Worm (Caenorhabditis elegans) whole organism, young adult: ENCODE results near the gene F34D10.4.
A peak's percentile ranks its signal among the peaks of the same experiment; 100 is the strongest.

Experiments used
- F22D6.2 ChIP-seq: sonication (generic microtip); optimal IDR thresholded peaks from 2 replicates; lab custom pipeline; 2016; ENCODE audit warnings: mild to moderate bottlenecking, missing genetic modification characterization, missing compliant biosample characterization
- F37B4.10 ChIP-seq: fragments of 200-800 bp; sonication (Bioruptor generic); IDR thresholded peaks from 2 replicates; pipeline ENCODE4 v1.3.6; 2022; ENCODE audit warnings: missing genetic modification characterization, missing compliant biosample characterization
- F52B5.7 ChIP-seq: sonication (generic microtip); optimal IDR thresholded peaks from 2 replicates; lab custom pipeline; 2016; ENCODE audit warnings: mild to moderate bottlenecking, missing genetic modification characterization, missing compliant biosample characterization
- F55B11.4 ChIP-seq: sonication (generic microtip); optimal IDR thresholded peaks from 2 replicates; lab custom pipeline; 2016; ENCODE audit warnings: missing compliant biosample characterization, missing genetic modification characterization, borderline replicate concordance; ENCODE audit not compliant: insufficient read depth
- F57C9.4 ChIP-seq: sonication (generic microtip); optimal IDR thresholded peaks from 2 replicates; lab custom pipeline; 2017; ENCODE audit warnings: mild to moderate bottlenecking, missing genetic modification characterization, missing compliant biosample characterization
- K11D2.4 ChIP-seq: fragments of 200-800 bp; sonication (Bioruptor generic); IDR thresholded peaks from 2 replicates; pipeline ENCODE4 v1.3.6; 2022; ENCODE audit warnings: missing genetic modification reagents, missing genetic modification characterization, missing compliant biosample characterization
- Y53F4B.3 ChIP-seq: fragments of 200-800 bp; sonication (Bioruptor generic); IDR thresholded peaks from 2 replicates; pipeline ENCODE4 v1.3.6; 2022; ENCODE audit warnings: missing genetic modification reagents, missing genetic modification characterization, missing compliant biosample characterization
- ZK185.1 ChIP-seq: sonication (generic microtip); optimal IDR thresholded peaks from 2 replicates; lab custom pipeline; 2016; ENCODE audit warnings: mild to moderate bottlenecking, missing genetic modification characterization, missing compliant biosample characterization; ENCODE audit not compliant: poor library complexity, severe bottlenecking
- akir-1 ChIP-seq: fragments of 200-800 bp; sonication (Bioruptor generic); optimal IDR thresholded peaks from 2 replicates; lab custom pipeline; 2018; ENCODE audit warnings: mild to moderate bottlenecking, missing genetic modification characterization, moderate library complexity, missing compliant biosample characterization
- atf-7 ChIP-seq: sonication (generic microtip); optimal IDR thresholded peaks from 2 replicates; lab custom pipeline; 2017; ENCODE audit warnings: mild to moderate bottlenecking, missing genetic modification characterization, missing compliant biosample characterization
- athp-1 ChIP-seq: sonication (generic microtip); optimal IDR thresholded peaks from 2 replicates; lab custom pipeline; 2017; ENCODE audit warnings: mild to moderate bottlenecking, missing genetic modification characterization, missing compliant biosample characterization
- bed-1 ChIP-seq: fragments of 200-800 bp; sonication (Bioruptor generic); IDR thresholded peaks from 2 replicates; pipeline ENCODE4 v1.3.6; 2022; ENCODE audit warnings: missing genetic modification reagents, missing genetic modification characterization, missing compliant biosample characterization
- ccch-3 ChIP-seq: fragments of 200-800 bp; sonication (Bioruptor generic); optimal IDR thresholded peaks from 2 replicates; lab custom pipeline; 2018; ENCODE audit warnings: mild to moderate bottlenecking, missing genetic modification characterization, missing compliant biosample characterization
- chd-7 ChIP-seq: sonication (generic microtip); optimal IDR thresholded peaks from 2 replicates; lab custom pipeline; 2016; ENCODE audit warnings: mild to moderate bottlenecking, missing genetic modification characterization, moderate library complexity, missing compliant biosample characterization
- dox-1 ChIP-seq: fragments of 200-800 bp; sonication (Bioruptor generic); IDR thresholded peaks from 2 replicates; pipeline ENCODE4 v1.3.6; 2022; ENCODE audit warnings: missing genetic modification reagents, missing genetic modification characterization, missing compliant biosample characterization
- dpl-1 ChIP-seq: fragments of 150-350 bp; optimal IDR thresholded peaks from 2 replicates; lab custom pipeline; 2014; ENCODE audit warnings: missing biosample characterization, missing genetic modification reagents, missing genetic modification characterization
- efl-1 ChIP-seq: fragments of 150-350 bp; optimal IDR thresholded peaks from 2 replicates; lab custom pipeline; 2014; ENCODE audit warnings: missing biosample characterization, missing genetic modification reagents, missing genetic modification characterization
- gei-17 ChIP-seq: fragments of 200-800 bp; sonication (Bioruptor generic); optimal IDR thresholded peaks from 2 replicates; lab custom pipeline; 2018; ENCODE audit warnings: mild to moderate bottlenecking, missing genetic modification characterization, missing compliant biosample characterization
- hlh-26 ChIP-seq: fragments of 200-800 bp; sonication (Bioruptor generic); conservative IDR thresholded peaks from 2 replicates; pipeline ENCODE4 v1.3.6; 2022; ENCODE audit warnings: missing genetic modification reagents, missing genetic modification characterization, missing compliant biosample characterization
- hmg-20 ChIP-seq: fragments of 200-800 bp; sonication (Bioruptor generic); IDR thresholded peaks from 2 replicates; pipeline ENCODE4 v1.3.6; 2022; ENCODE audit warnings: missing genetic modification reagents, missing genetic modification characterization, missing compliant biosample characterization
- hsf-1 ChIP-seq: fragments of 200-800 bp; sonication (Bioruptor generic); IDR thresholded peaks from 2 replicates; pipeline ENCODE4 v1.3.6; 2022; ENCODE audit warnings: missing genetic modification reagents, missing genetic modification characterization, missing compliant biosample characterization
- lin-35 ChIP-seq, 3 experiments: fragments of 150-350 bp in 2 of 3; sonication (generic microtip) in 1 of 3; optimal IDR thresholded peaks; 2 replicates each; lab custom pipeline; 2014 to 2018; ENCODE audit warnings: missing biosample characterization in 3 of 3, missing genetic modification characterization in 3 of 3, missing genetic modification reagents in 3 of 3
- lin-40 ChIP-seq: sonication (generic microtip); optimal IDR thresholded peaks from 2 replicates; lab custom pipeline; 2016; ENCODE audit warnings: missing genetic modification characterization, mild to moderate bottlenecking, missing compliant biosample characterization, missing genotype, missing genetic modification reagents
- madf-3 ChIP-seq: fragments of 200-800 bp; sonication (Bioruptor generic); IDR thresholded peaks from 2 replicates; pipeline ENCODE4 v1.3.6; 2022; ENCODE audit warnings: missing genetic modification reagents, missing genetic modification characterization, missing compliant biosample characterization
- madf-8 ChIP-seq: fragments of 200-800 bp; sonication (Bioruptor generic); conservative IDR thresholded peaks from 2 replicates; pipeline ENCODE4 v1.3.6; 2022; ENCODE audit warnings: missing genetic modification reagents, missing genetic modification characterization, missing compliant biosample characterization
- nfya-1 ChIP-seq: sonication (generic microtip); optimal IDR thresholded peaks from 2 replicates; lab custom pipeline; 2017; ENCODE audit warnings: antibody characterized with exemption, missing compliant biosample characterization, missing genetic modification characterization, borderline replicate concordance; ENCODE audit not compliant: insufficient read depth
- nfya-2 ChIP-seq: fragments of 200-800 bp; sonication (Bioruptor generic); IDR thresholded peaks from 2 replicates; pipeline ENCODE4 v1.3.6; 2022; ENCODE audit warnings: missing genetic modification reagents, missing genetic modification characterization, missing compliant biosample characterization
- nhr-80 ChIP-seq: sonication (generic microtip); optimal IDR thresholded peaks from 2 replicates; lab custom pipeline; 2016; ENCODE audit warnings: missing genetic modification characterization, missing compliant biosample characterization
- repo-1 ChIP-seq: sonication (generic microtip); optimal IDR thresholded peaks from 2 replicates; lab custom pipeline; 2017; ENCODE audit warnings: mild to moderate bottlenecking, missing genetic modification characterization, missing compliant biosample characterization
- sdz-38 ChIP-seq: sonication (generic microtip); optimal IDR thresholded peaks from 2 replicates; lab custom pipeline; 2016; ENCODE audit warnings: missing genotype, missing genetic modification characterization, missing compliant biosample characterization
- snpc-3.4 ChIP-seq: sonication (generic microtip); optimal IDR thresholded peaks from 2 replicates; lab custom pipeline; 2017; ENCODE audit warnings: missing genetic modification characterization, mild to moderate bottlenecking, missing compliant biosample characterization, antibody characterized with exemption, moderate library complexity, missing genotype, missing genetic modification reagents
- snpc-4 ChIP-seq, 5 experiments: fragments of 150-350 bp in 1 of 5; sonication (generic microtip) in 4 of 5; optimal IDR thresholded peaks; 2 replicates each; lab custom pipeline; 2014 to 2018; ENCODE audit warnings: missing genetic modification characterization in 5 of 5, missing biosample characterization in 3 of 5, antibody characterized with exemption in 2 of 5, mild to moderate bottlenecking in 2 of 5, missing compliant biosample characterization in 2 of 5, missing genotype in 2 of 5, moderate library complexity in 2 of 5, missing genetic modification reagents in 1 of 5
- somi-1 ChIP-seq: fragments of 200-800 bp; sonication (Bioruptor generic); optimal IDR thresholded peaks from 2 replicates; lab custom pipeline; 2018; ENCODE audit warnings: mild to moderate bottlenecking, missing genetic modification characterization, missing compliant biosample characterization
- tlf-1 ChIP-seq: fragments of 200-800 bp; sonication (Bioruptor generic); optimal IDR thresholded peaks from 2 replicates; lab custom pipeline; 2018; ENCODE audit warnings: mild to moderate bottlenecking, missing genetic modification characterization, missing compliant biosample characterization
- unc-130 ChIP-seq: sonication (generic microtip); optimal IDR thresholded peaks from 2 replicates; lab custom pipeline; 2016; ENCODE audit warnings: missing genetic modification reagents, missing genetic modification characterization, missing compliant biosample characterization
- ztf-22 ChIP-seq: fragments of 200-800 bp; sonication (Bioruptor generic); optimal IDR thresholded peaks from 2 replicates; lab custom pipeline; 2018; ENCODE audit warnings: mild to moderate bottlenecking, missing genetic modification characterization, moderate library complexity, missing compliant biosample characterization
- ztf-26 ChIP-seq: sonication (generic microtip); optimal IDR thresholded peaks from 2 replicates; lab custom pipeline; 2017; ENCODE audit warnings: missing genetic modification characterization, missing compliant biosample characterization
- ztf-28 ChIP-seq: fragments of 200-800 bp; sonication (Bioruptor generic); IDR thresholded peaks from 2 replicates; pipeline ENCODE4 v1.3.6; 2022; ENCODE audit warnings: missing genetic modification reagents, missing genetic modification characterization, missing compliant biosample characterization

F34D10.4 gene

DNA sequence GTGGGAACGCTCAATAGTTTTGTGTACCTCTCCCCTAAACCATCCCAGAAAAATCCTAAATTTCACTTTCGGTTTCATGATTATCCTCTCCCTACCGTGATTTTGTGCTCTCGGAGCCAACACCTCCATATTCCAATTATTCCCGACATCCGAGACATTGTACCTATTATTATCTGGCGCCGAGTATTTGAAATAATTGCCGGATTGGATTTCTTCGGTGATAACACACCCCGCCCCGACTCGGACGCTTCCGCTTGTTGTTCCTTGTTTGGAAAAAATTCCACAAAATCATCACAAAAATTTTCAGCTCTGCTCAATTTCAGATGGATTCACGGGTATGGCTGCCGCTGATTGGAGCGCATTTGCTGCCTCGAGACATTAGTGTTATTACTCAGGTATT is 8.7 kb downstream of the F34D10.4 start, which contains the start of gene lin-48:
lin-48 (plus strand) TSS at position 301 of the 400 bp plus-strand sequence.
- TF ChIP-seq repo-1 (tag; lab: Kevin White, UChicago) (no peak), K11D2.4 (GFP tag; lab: Robert Waterston, UW) (no peak), snpc-3.4 (no peak)

- TF ChIP-seq dox-1 = no peak
- no peak for TF ChIP-seq ztf-26
- TF ChIP-seq madf-3 (GFP tag; lab: Robert Waterston, UW) = no peak
- TF ChIP-seq hlh-26 (GFP tag; lab: Robert Waterston, UW) = no peak
- TF ChIP-seq ZK185.1 = no peak
- TF ChIP-seq sdz-38 (tag; lab: Kevin White, UChicago) = no peak
- TF ChIP-seq snpc-3.4 = no peak
- TF ChIP-seq lin-40 (tag; lab: Kevin White, UChicago) = no peak
These were observed 22.9 kb downstream of the F34D10.4 start, which contains the start of gene arcp-1 for ce11 chrIII:3759312-3759711. arcp-1 (minus strand) TSS chrIII:3759412.

DNA sequence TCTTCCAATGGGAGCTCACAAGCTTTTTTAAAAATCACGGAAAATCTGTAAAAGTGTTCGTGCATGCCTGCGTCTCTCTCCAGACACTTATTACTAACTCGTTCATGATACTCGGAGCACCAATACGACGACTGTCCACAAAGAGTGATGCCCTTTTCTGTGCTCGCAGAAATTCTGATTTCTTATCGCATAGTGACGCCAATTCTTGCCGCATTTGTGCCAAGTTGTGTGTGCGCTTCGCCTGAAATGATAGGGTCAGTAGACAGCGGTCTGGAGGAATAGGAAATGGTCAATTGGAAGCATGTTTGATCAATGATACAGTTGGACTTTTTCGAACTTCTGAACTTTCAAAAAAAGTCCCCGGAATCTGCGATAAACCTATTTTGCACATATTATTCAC is 27.6 kb downstream of the F34D10.4 start:
- TF ChIP-seq nhr-80 (tag; lab: Kevin White, UChicago) (peak; percentile 91), F57C9.4 (tag; lab: Kevin White, UChicago) (no peak), atf-7 (peak; percentile 2), akir-1 (GFP tag; lab: Kevin White, UChicago) (no peak), dox-1 (peak; percentile 27; the same call in 1 of the 2 replicates)

- TF ChIP-seq snpc-4 (GFP tag; optimal IDR thresholded peaks at IDR 0.05; lab: Kevin White, UChicago) (no peak), snpc-4 (tag; optimal IDR thresholded peaks at IDR 0.05; lab: Kevin White, UChicago) (peak in 3 of 4 experiments; percentile 46 to 81 (median 59)), nfya-1 (tag; lab: Kevin White, UChicago) (no peak)
- TF ChIP-seq, all 124 proteins: peak for 1
These were observed 28.2 kb downstream of the F34D10.4 start for ce11 chrIII:3764584-3764983.

ce11 chrIII:3765460-3765859 is 29.1 kb downstream of the F34D10.4 start, which contains the start of gene C44F1.1:
C44F1.1 (minus strand) TSS chrIII:3765560.
- TF ChIP-seq F22D6.2 (no peak), madf-8 (GFP tag; lab: Robert Waterston, UW) (no peak), F55B11.4 (tag; lab: Kevin White, UChicago) (no peak), F37B4.10 (GFP tag; lab: Robert Waterston, UW) (no peak), tlf-1 (GFP tag; lab: Kevin White, UChicago) (no peak), efl-1 (GFP tag; lab: Kevin White, UChicago) (no peak), bed-1 (no peak), athp-1 (tag; lab: Kevin White, UChicago) (no peak), ztf-22 (no peak), Y53F4B.3 (no peak), somi-1 (GFP tag; lab: Kevin White, UChicago) (no peak), hlh-26 (GFP tag; lab: Robert Waterston, UW) (no peak), hsf-1 (GFP tag; lab: Robert Waterston, UW) (no peak), lin-35 (GFP tag; optimal IDR thresholded peaks at IDR 0.05; lab: Kevin White, UChicago) (no peak)

- no peak for TF ChIP-seq ccch-3 (GFP tag; lab: Kevin White, UChicago)
- TF ChIP-seq dpl-1 (GFP tag; lab: Kevin White, UChicago) = no peak
- TF ChIP-seq F52B5.7 (tag; lab: Kevin White, UChicago) = no peak
- TF ChIP-seq gei-17 (GFP tag; lab: Kevin White, UChicago) = no peak
- no peak for TF ChIP-seq ztf-28 (GFP tag; lab: Robert Waterston, UW)
- no peak for TF ChIP-seq unc-130 (GFP tag; lab: Kevin White, UChicago)
- TF ChIP-seq hmg-20 (GFP tag; lab: Robert Waterston, UW) = no peak
- TF ChIP-seq chd-7 (tag; lab: Kevin White, UChicago) = no peak
- no peak for TF ChIP-seq nfya-2
These were observed 31.8 kb downstream of the F34D10.4 start, which contains the start of gene gmeb-3 for ce11 chrIII:3768200-3768599. gmeb-3 (plus strand) TSS chrIII:3768500.
